Worm (Caenorhabditis elegans) whole organism, late embryonic: Measurements from ENCODE around the gene R01H2.7.
A peak's percentile ranks its signal among the peaks of the same experiment; 100 is the strongest.

Experiments
- F13H6.1 ChIP-seq: sonication (generic microtip); optimal IDR thresholded peaks from 2 replicates; lab custom pipeline; 2016; ENCODE audit warnings: missing genetic modification characterization, missing compliant biosample characterization
- K02D7.2 ChIP-seq: sonication (generic microtip); optimal IDR thresholded peaks from 2 replicates; lab custom pipeline; 2017; ENCODE audit warnings: mild to moderate bottlenecking, missing genetic modification characterization, missing compliant biosample characterization
- T23F11.4 ChIP-seq: fragments of 200-800 bp; sonication (Bioruptor generic); optimal IDR thresholded peaks from 2 replicates; lab custom pipeline; 2018; ENCODE audit warnings: mild to moderate bottlenecking, missing genetic modification characterization, missing compliant biosample characterization
- ceh-14 ChIP-seq: sonication (generic microtip); optimal IDR thresholded peaks from 2 replicates; lab custom pipeline; 2016; ENCODE audit warnings: missing genotype, missing genetic modification characterization, missing compliant biosample characterization
- ceh-22 ChIP-seq: sonication (generic microtip); optimal IDR thresholded peaks from 2 replicates; lab custom pipeline; 2017; ENCODE audit warnings: missing biosample characterization, missing genetic modification characterization
- ceh-24 ChIP-seq: sonication (generic microtip); optimal IDR thresholded peaks from 2 replicates; lab custom pipeline; 2016; ENCODE audit warnings: mild to moderate bottlenecking, missing genetic modification characterization, missing compliant biosample characterization
- ceh-30 ChIP-seq: fragments of 150-350 bp; optimal IDR thresholded peaks from 2 replicates; lab custom pipeline; 2014; ENCODE audit warnings: missing biosample characterization, missing genetic modification characterization
- ceh-48 ChIP-seq: sonication (generic microtip); optimal IDR thresholded peaks from 2 replicates; lab custom pipeline; 2016; ENCODE audit warnings: missing genetic modification characterization, inconsistent platforms, missing compliant biosample characterization
- ceh-6 ChIP-seq: fragments of 200-800 bp; sonication (Bioruptor generic); optimal IDR thresholded peaks from 2 replicates; lab custom pipeline; 2018; ENCODE audit warnings: mild to moderate bottlenecking, missing genetic modification characterization, missing compliant biosample characterization
- dmd-4 ChIP-seq: sonication (generic microtip); optimal IDR thresholded peaks from 2 replicates; lab custom pipeline; 2016; ENCODE audit warnings: borderline replicate concordance, missing genetic modification characterization, missing compliant biosample characterization
- elt-2 ChIP-seq: sonication (generic microtip); optimal IDR thresholded peaks from 2 replicates; lab custom pipeline; 2016; ENCODE audit warnings: missing genetic modification reagents, missing genetic modification characterization, missing compliant biosample characterization
- elt-4 ChIP-seq: sonication (generic microtip); optimal IDR thresholded peaks from 2 replicates; lab custom pipeline; 2016; ENCODE audit warnings: missing genetic modification characterization, missing compliant biosample characterization
- fkh-6 ChIP-seq: sonication (generic microtip); optimal IDR thresholded peaks from 2 replicates; lab custom pipeline; 2016; ENCODE audit warnings: missing genetic modification characterization, missing compliant biosample characterization
- hlh-30 ChIP-seq: sonication (generic microtip); optimal IDR thresholded peaks from 2 replicates; lab custom pipeline; 2017; ENCODE audit warnings: antibody characterized with exemption, missing genetic modification characterization, missing compliant biosample characterization; ENCODE audit not compliant: insufficient read depth
- hlh-6 ChIP-seq: sonication (generic microtip); optimal IDR thresholded peaks from 2 replicates; lab custom pipeline; 2016; ENCODE audit warnings: missing genotype, missing genetic modification characterization, missing compliant biosample characterization
- lin-11 ChIP-seq: fragments of 200-800 bp; sonication (Bioruptor generic); optimal IDR thresholded peaks from 2 replicates; lab custom pipeline; 2018; ENCODE audit warnings: mild to moderate bottlenecking, missing genetic modification characterization, missing compliant biosample characterization
- madf-2 ChIP-seq: sonication (generic microtip); optimal IDR thresholded peaks from 2 replicates; lab custom pipeline; 2017; ENCODE audit warnings: missing genetic modification characterization, missing compliant biosample characterization
- mec-3 ChIP-seq: sonication (generic microtip); optimal IDR thresholded peaks from 2 replicates; lab custom pipeline; 2016; ENCODE audit warnings: borderline replicate concordance, missing genetic modification characterization, missing compliant biosample characterization
- nhr-11 ChIP-seq: fragments of 150-350 bp; optimal IDR thresholded peaks from 2 replicates; lab custom pipeline; 2014; ENCODE audit warnings: missing biosample characterization, missing genetic modification characterization
- nhr-232 ChIP-seq: sonication (generic microtip); optimal IDR thresholded peaks from 2 replicates; lab custom pipeline; 2016; ENCODE audit warnings: missing genetic modification characterization, missing compliant biosample characterization
- npax-4 ChIP-seq: sonication (generic microtip); optimal IDR thresholded peaks from 2 replicates; lab custom pipeline; 2016; ENCODE audit warnings: missing genetic modification characterization, missing compliant biosample characterization
- odd-2 ChIP-seq: sonication (generic microtip); optimal IDR thresholded peaks from 2 replicates; lab custom pipeline; 2017; ENCODE audit warnings: antibody characterized with exemption, mild to moderate bottlenecking, missing genetic modification characterization, missing compliant biosample characterization
- pag-3 ChIP-seq: sonication (generic microtip); optimal IDR thresholded peaks from 2 replicates; lab custom pipeline; 2016; ENCODE audit warnings: missing compliant biosample characterization, missing genetic modification characterization, borderline replicate concordance
- pax-1 ChIP-seq: fragments of 150-350 bp; optimal IDR thresholded peaks from 2 replicates; lab custom pipeline; 2014; ENCODE audit warnings: missing biosample characterization, missing genetic modification characterization
- pha-4 ChIP-seq: fragments of 150-350 bp; optimal IDR thresholded peaks from 2 replicates; lab custom pipeline; 2018; ENCODE audit warnings: missing biosample characterization, missing genetic modification reagents, missing genetic modification characterization
- pqm-1 ChIP-seq: sonication (generic microtip); optimal IDR thresholded peaks from 2 replicates; lab custom pipeline; 2016; ENCODE audit warnings: missing genetic modification characterization, missing compliant biosample characterization
- pros-1 ChIP-seq: fragments of 150-350 bp; optimal IDR thresholded peaks from 2 replicates; lab custom pipeline; 2014; ENCODE audit warnings: missing biosample characterization, missing genetic modification reagents, missing genetic modification characterization
- ref-2 ChIP-seq: sonication (generic microtip); optimal IDR thresholded peaks from 2 replicates; lab custom pipeline; 2016; ENCODE audit warnings: missing genetic modification characterization, missing compliant biosample characterization
- rnt-1 ChIP-seq: sonication (generic microtip); optimal IDR thresholded peaks from 2 replicates; lab custom pipeline; 2016; ENCODE audit warnings: missing genetic modification characterization, missing compliant biosample characterization
- sdc-2 ChIP-seq: sonication (generic microtip); optimal IDR thresholded peaks from 2 replicates; lab custom pipeline; 2016; ENCODE audit warnings: missing genotype, missing genetic modification characterization, missing compliant biosample characterization
- sox-4 ChIP-seq: sonication (generic microtip); optimal IDR thresholded peaks from 2 replicates; lab custom pipeline; 2017; ENCODE audit warnings: mild to moderate bottlenecking, missing genetic modification characterization, inconsistent platforms, missing compliant biosample characterization
- tbx-2 ChIP-seq: sonication (generic microtip); optimal IDR thresholded peaks from 2 replicates; lab custom pipeline; 2016; ENCODE audit warnings: missing genetic modification characterization, missing compliant biosample characterization
- tbx-7 ChIP-seq: sonication (generic microtip); optimal IDR thresholded peaks from 2 replicates; lab custom pipeline; 2016; ENCODE audit warnings: missing genotype, missing genetic modification characterization, missing compliant biosample characterization
- unc-3 ChIP-seq, 2 experiments: fragments of 200-800 bp in 1 of 2; sonication (Bioruptor generic) in 1 of 2; sonication (generic microtip) in 1 of 2; conservative IDR thresholded peaks in 1 of 2; optimal IDR thresholded peaks in 1 of 2; 2 replicates each; pipeline versions ENCODE4 v1.3.6 to Lab custom; 2016 to 2022; ENCODE audit warnings: missing compliant biosample characterization in 2 of 2, missing genetic modification characterization in 2 of 2, missing genetic modification reagents in 1 of 2
- unc-55 ChIP-seq: sonication (generic microtip); optimal IDR thresholded peaks from 2 replicates; lab custom pipeline; 2017; ENCODE audit warnings: missing biosample characterization, missing genetic modification reagents, missing genetic modification characterization
- zip-5 ChIP-seq: sonication (generic microtip); optimal IDR thresholded peaks from 2 replicates; lab custom pipeline; 2016; ENCODE audit warnings: missing genetic modification characterization, missing compliant biosample characterization

The R01H2.7 gene

DNA sequence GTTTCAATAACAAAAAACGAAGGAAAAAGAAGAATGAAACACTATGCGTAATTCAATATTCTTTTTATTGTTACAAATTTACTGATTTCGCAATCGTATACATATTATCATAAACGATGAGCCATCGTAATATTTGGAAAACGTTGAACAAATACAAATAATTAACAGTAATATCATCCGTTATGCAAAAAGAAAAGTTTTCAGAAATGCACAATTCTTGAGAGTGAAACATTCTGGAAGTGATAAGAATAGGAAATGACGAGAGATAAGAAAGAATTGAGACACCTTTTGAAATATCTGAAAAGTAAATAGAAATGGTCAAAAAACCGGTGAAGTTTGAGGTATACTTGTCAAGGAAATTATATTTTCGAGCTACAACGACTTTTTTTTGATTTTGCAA lies 35.9 kb upstream of the R01H2.7 start:
- TF ChIP-seq elt-2 (tag; lab: Kevin White, UChicago) (peak; percentile 24), ceh-22 (no peak)

DNA sequence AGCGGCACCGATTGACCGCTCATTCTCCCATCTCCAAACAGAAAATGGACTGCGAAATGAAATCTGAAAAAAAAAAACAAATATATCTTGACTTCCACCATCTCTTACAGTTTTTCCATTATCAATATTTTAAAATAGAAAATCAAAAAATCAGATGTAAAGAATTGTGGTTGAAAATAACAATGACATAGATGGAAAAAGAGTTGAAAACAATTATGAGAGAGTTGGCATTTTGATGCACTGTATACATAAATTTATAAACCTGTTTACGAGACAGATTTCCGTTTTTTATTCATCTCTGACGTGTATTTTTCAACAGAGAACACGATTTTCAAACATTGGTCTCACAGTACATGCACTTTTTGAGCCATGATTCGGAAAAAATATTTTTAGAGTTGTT lies 35.1 kb upstream of the R01H2.7 start, which contains the start of gene ZK418.7:
TSS of gene ZK418.7 (minus strand) at position 101 of the 400 bp plus-strand sequence.
- TF ChIP-seq elt-4 (tag; lab: Kevin White, UChicago) (no peak), ceh-24 (tag; lab: Kevin White, UChicago) (no peak), lin-11 (tag; lab: Kevin White, UChicago) (no peak), ref-2 (tag; lab: Kevin White, UChicago) (no peak), hlh-30 (no peak), hlh-6 (tag; lab: Kevin White, UChicago) (no peak), ceh-14 (no peak), ceh-30 (tag; lab: Kevin White, UChicago) (no peak), sox-4 (tag; lab: Kevin White, UChicago) (no peak), ceh-22 (no peak), pros-1 (tag; lab: Kevin White, UChicago) (no peak), tbx-2 (tag; lab: Kevin White, UChicago) (no peak), ceh-6 (no peak), dmd-4 (tag; lab: Kevin White, UChicago) (no peak), K02D7.2 (tag; lab: Kevin White, UChicago) (no peak)

DNA sequence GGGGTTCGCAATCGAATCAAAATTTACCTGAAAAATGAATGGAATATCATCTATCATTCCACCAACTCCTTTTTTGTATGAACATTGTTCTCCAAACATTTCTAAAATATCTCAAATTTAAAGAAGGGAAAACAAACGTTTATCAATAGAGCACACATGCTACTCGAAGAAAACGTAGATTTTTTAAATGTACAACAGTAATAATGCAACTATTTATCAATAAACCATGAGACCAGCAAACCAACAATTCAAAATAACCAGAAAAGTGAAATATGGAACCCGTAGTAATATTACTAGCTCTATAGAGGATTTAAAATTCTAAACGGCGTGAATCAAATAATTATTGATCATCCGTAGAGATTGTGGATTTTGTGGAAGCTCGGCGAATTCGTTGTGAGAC lies 33.2 kb upstream of the R01H2.7 start, which contains the start of gene ZK418.6:
TSS of gene ZK418.6 (minus strand) at position 101 of the 400 bp plus-strand sequence.
- no peak for TF ChIP-seq nhr-11 (tag; lab: Kevin White, UChicago)

DNA sequence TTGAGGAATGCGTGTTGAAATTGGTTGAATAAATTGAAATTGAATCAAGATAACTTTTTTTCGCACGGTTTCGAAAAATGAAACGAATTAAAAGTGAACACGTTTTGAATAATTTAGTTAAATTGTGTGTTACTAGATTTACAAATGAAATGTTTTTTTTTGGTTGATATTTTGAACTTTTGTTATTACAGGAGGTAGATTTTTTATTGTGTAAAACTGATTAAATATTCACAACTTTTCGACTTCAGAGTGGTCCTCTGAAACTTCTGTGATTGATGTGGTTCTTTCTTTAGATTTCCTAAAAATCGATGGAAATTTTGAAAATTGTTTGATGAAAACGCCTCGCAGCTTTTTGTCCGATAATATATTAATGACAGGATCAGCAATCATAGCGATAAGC lies 30.8 kb upstream of the R01H2.7 start, which contains the start of gene ZK418.13:
TSS of gene ZK418.13 (minus strand) at position 101 of the 400 bp plus-strand sequence.
- TF ChIP-seq nhr-232 (tag; lab: Kevin White, UChicago) (no peak), madf-2 (tag; lab: Kevin White, UChicago) (no peak), sdc-2 (no peak), unc-55 (GFP tag; lab: Kevin White, UChicago) (no peak), fkh-6 (tag; lab: Kevin White, UChicago) (no peak), ref-2 (tag; lab: Kevin White, UChicago) (no peak), ceh-22 (no peak), T23F11.4 (no peak), odd-2 (tag; lab: Kevin White, UChicago) (no peak), pros-1 (tag; lab: Kevin White, UChicago) (no peak)
- TF ChIP-seq, all 69 proteins: peak for 0

DNA sequence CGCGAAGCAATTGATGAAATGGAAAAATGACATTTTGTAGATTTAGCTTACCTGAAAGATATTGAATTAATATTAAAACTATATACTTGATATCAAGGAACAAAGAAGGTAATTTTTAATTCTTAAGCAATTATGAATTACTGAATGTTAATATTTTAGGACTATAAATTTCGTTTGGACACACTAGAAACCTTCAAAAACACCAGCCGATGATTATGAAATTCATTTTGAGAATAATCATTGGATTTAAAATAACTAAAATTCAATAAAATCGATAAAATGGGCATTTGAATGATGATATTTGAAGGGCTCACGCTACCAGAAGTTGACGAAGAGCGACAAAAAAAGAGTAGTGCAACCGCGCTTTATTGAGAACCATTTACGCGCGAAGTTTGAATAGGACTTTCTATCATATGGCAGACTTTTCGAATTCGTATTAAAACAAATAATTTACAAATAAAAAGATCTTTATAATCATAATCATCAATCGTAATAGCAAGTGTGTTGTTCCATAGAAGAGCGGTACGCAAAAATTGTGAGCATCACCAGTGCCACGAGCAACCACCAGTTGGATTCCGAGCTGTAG lies 28.4 kb upstream of the R01H2.7 start, which contains the start of gene ZK418.5:
TSS of gene ZK418.5 (minus strand) at position 51 of the 586 bp plus-strand sequence.
- TF ChIP-seq F13H6.1 (tag; lab: Kevin White, UChicago) = no peak
- peak; percentile 2 for TF ChIP-seq ceh-48 (tag; lab: Kevin White, UChicago)

DNA sequence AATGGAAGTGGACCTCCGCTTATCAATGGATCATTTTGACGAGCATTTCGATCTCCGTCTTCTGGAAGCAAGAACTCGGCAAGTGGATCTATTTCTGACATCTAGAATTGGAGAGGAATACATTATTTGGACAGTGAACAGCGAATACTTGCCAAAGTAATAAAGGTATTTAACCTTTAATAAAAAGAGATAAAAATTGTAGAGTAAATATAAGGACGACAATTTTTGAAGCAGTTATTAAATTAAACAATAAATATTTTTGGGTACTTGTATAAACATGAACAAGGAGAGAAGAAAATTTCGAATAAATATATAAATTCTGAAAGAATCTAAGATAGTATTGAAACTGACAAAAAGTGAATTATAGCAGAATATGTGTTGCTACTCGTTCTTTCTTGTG lies 26.9 kb upstream of the R01H2.7 start, which contains the start of gene lin-37:
TSS of gene lin-37 (minus strand) at position 101 of the 400 bp plus-strand sequence.
- no peak for TF ChIP-seq pqm-1 (tag; lab: Kevin White, UChicago)
- no peak for TF ChIP-seq mec-3
- no peak for TF ChIP-seq zip-5 (tag; lab: Kevin White, UChicago)
- TF ChIP-seq npax-4 (tag; lab: Kevin White, UChicago) = no peak
- no peak for TF ChIP-seq unc-3 (GFP tag; conservative IDR thresholded peaks at IDR 0.05; lab: Robert Waterston, UW)
- TF ChIP-seq unc-3 (tag; optimal IDR thresholded peaks at IDR 0.05; lab: Kevin White, UChicago) = no peak
- no peak for TF ChIP-seq tbx-7 (tag; lab: Kevin White, UChicago)
- no peak for TF ChIP-seq sox-4 (tag; lab: Kevin White, UChicago)
- TF ChIP-seq pax-1 = no peak
- no peak for TF ChIP-seq rnt-1 (tag; lab: Kevin White, UChicago)
- no peak for TF ChIP-seq pag-3
- TF ChIP-seq ref-2 (tag; lab: Kevin White, UChicago) = no peak
- TF ChIP-seq unc-55 (GFP tag; lab: Kevin White, UChicago) = no peak
- TF ChIP-seq ceh-48 (tag; lab: Kevin White, UChicago) = no peak
- TF ChIP-seq elt-4 (tag; lab: Kevin White, UChicago) = no peak
- no peak for TF ChIP-seq F13H6.1 (tag; lab: Kevin White, UChicago)
- TF ChIP-seq pha-4 = no peak
- TF ChIP-seq lin-11 (tag; lab: Kevin White, UChicago) = no peak
